Worm (Caenorhabditis elegans): ENCODE results near the gene max-2.

DNA sequence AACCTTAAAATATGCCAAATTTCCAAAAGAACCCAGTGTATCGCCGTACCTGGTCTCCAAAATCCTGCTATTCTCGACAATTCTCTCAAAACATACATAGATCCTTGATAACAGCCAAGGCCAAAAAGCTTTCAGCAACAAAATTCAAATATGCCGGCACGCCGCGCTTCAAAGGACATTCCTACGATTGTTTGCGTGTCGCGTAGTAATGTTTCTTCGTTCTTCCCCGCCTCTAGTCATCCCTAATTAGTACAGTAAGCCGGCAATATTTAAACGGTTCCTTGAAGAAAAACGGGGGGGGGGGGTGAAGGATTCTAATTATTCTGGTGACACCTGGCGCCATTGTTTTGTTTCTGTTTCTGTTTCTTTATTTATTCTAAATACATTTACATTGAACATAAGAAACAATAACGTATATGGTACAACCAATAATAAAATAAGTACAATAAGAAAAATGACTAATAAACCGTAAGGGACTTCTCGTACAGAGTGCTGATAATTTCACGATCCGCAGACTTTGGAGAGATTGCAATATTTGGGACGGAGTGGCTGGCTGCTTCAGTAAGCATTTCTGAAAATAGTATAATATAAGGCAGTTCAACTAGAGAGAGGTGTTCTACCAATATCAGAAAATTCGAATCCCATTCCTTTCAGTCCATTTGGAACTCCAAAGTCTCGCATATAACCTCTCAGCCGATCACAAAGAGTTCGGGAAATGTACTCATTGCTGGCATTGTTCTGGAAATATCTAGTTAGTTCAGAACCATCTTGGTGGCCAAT lies 31.4 kb downstream of the max-2 start:
- no peak for TF ChIP-seq nhr-12 (tag; optimal IDR thresholded peaks at IDR 0.05)
- no peak for TF ChIP-seq flh-1 (GFP tag; optimal IDR thresholded peaks at IDR 0.05)
- TF ChIP-seq unc-62 (GFP tag; optimal IDR thresholded peaks at IDR 0.05): no peak
- no peak for TF ChIP-seq lsy-2 (tag; optimal IDR thresholded peaks at IDR 0.05)
- no peak for TF ChIP-seq pha-4 (tag; optimal IDR thresholded peaks at IDR 0.05)

Measured in whole organism, mixed stage, embryonic.